Worm (Caenorhabditis elegans) whole organism, L1 larva: ENCODE results near the gene vig-1.

Experiments used
- C04F5.9 ChIP-seq: sonication (generic microtip); optimal IDR thresholded peaks from 2 replicates; lab custom pipeline; 2016; ENCODE audit warnings: missing genetic modification characterization, missing compliant biosample characterization
- C16A3.4 ChIP-seq: fragments of 150-350 bp; optimal IDR thresholded peaks from 2 replicates; lab custom pipeline; 2014; ENCODE audit warnings: missing biosample characterization, missing genetic modification characterization
- C34B4.2 ChIP-seq: sonication (generic microtip); optimal IDR thresholded peaks from 2 replicates; lab custom pipeline; 2017; ENCODE audit warnings: mild to moderate bottlenecking, missing genetic modification characterization, missing compliant biosample characterization
- F16B12.6 ChIP-seq: fragments of 150-350 bp; optimal IDR thresholded peaks from 2 replicates; lab custom pipeline; 2014; ENCODE audit warnings: missing biosample characterization, missing genetic modification characterization
- aha-1 ChIP-seq: fragments of 150-350 bp; optimal IDR thresholded peaks from 2 replicates; lab custom pipeline; 2014; ENCODE audit warnings: missing biosample characterization, missing genetic modification characterization
- alr-1 ChIP-seq: fragments of 200-800 bp; sonication (Bioruptor generic); optimal IDR thresholded peaks from 2 replicates; lab custom pipeline; 2018; ENCODE audit warnings: borderline replicate concordance, mild to moderate bottlenecking, missing genetic modification characterization, missing compliant biosample characterization
- aly-2 ChIP-seq: fragments of 150-350 bp; optimal IDR thresholded peaks from 2 replicates; lab custom pipeline; 2014; ENCODE audit warnings: missing biosample characterization, missing genetic modification characterization
- ama-1 ChIP-seq: fragments of 150-350 bp; optimal IDR thresholded peaks from 2 replicates; lab custom pipeline; 2014
- ceh-82 ChIP-seq, 3 experiments: fragments of 150-350 bp in 1 of 3; sonication (generic microtip) in 2 of 3; optimal IDR thresholded peaks; 2 replicates each; lab custom pipeline; 2014 to 2017; ENCODE audit warnings: missing biosample characterization in 3 of 3, missing genetic modification characterization in 3 of 3
- ceh-88 ChIP-seq: fragments of 200-800 bp; sonication (Bioruptor generic); IDR thresholded peaks from 2 replicates; pipeline ENCODE4 v1.3.6; 2022; ENCODE audit warnings: missing genetic modification characterization, missing compliant biosample characterization
- ceh-90 ChIP-seq: sonication (generic microtip); optimal IDR thresholded peaks from 2 replicates; lab custom pipeline; 2016; ENCODE audit warnings: missing genetic modification characterization, missing compliant biosample characterization
- dpl-1 ChIP-seq, 3 experiments: fragments of 150-350 bp in 2 of 3; sonication (generic microtip) in 1 of 3; optimal IDR thresholded peaks; 2 replicates each; lab custom pipeline; 2014 to 2017; ENCODE audit warnings: missing biosample characterization in 3 of 3, missing genetic modification characterization in 3 of 3, missing genetic modification reagents in 3 of 3
- efl-1 ChIP-seq, 4 experiments: fragments of 150-350 bp; optimal IDR thresholded peaks in 3 of 4; peaks in 1 of 4; 1 replicate in 1 of 4; 2 replicates in 3 of 4; lab custom pipeline; 2014; ENCODE audit warnings: missing biosample characterization in 2 of 4, missing genetic modification characterization in 2 of 4, missing genetic modification reagents in 2 of 4
- efl-3 ChIP-seq: fragments of 200-800 bp; sonication (Bioruptor generic); optimal IDR thresholded peaks from 2 replicates; lab custom pipeline; 2018; ENCODE audit warnings: mild to moderate bottlenecking, missing genetic modification characterization, missing compliant biosample characterization
- egl-13 ChIP-seq: sonication (generic microtip); optimal IDR thresholded peaks from 2 replicates; lab custom pipeline; 2016; ENCODE audit warnings: missing genotype, missing genetic modification reagents, missing genetic modification characterization, missing compliant biosample characterization
- elt-2 ChIP-seq: sonication (generic microtip); optimal IDR thresholded peaks from 2 replicates; lab custom pipeline; 2016; ENCODE audit warnings: missing genetic modification characterization, mild to moderate bottlenecking, inconsistent platforms, missing compliant biosample characterization, missing genetic modification reagents
- elt-3 ChIP-seq, 6 experiments: fragments of 150-350 bp in 1 of 6; sonication (generic microtip); optimal IDR thresholded peaks; 2 replicates each; lab custom pipeline; 2017 to 2018; ENCODE audit warnings: missing biosample characterization in 6 of 6, missing genetic modification characterization in 6 of 6, inconsistent platforms in 1 of 6
- ets-5 ChIP-seq: fragments of 200-800 bp; sonication (Bioruptor generic); IDR thresholded peaks from 2 replicates; pipeline ENCODE4 v1.3.6; 2022; ENCODE audit warnings: missing genetic modification characterization, missing compliant biosample characterization
- fos-1 ChIP-seq: fragments of 150-350 bp; optimal IDR thresholded peaks from 2 replicates; lab custom pipeline; 2014; ENCODE audit warnings: missing biosample characterization, missing genetic modification characterization
- grh-1 ChIP-seq: fragments of 200-800 bp; sonication (Bioruptor generic); IDR thresholded peaks from 2 replicates; pipeline ENCODE4 v1.3.6; 2022; ENCODE audit warnings: missing genetic modification reagents, missing genetic modification characterization, missing compliant biosample characterization
- isw-1 ChIP-seq: fragments of 200-800 bp; sonication (Bioruptor generic); IDR thresholded peaks from 2 replicates; pipeline ENCODE4 v1.3.6; 2022; ENCODE audit warnings: missing genetic modification characterization, missing compliant biosample characterization
- jun-1 ChIP-seq: fragments of 150-350 bp; optimal IDR thresholded peaks from 2 replicates; lab custom pipeline; 2014; ENCODE audit warnings: missing biosample characterization, missing genetic modification reagents, missing genetic modification characterization
- lin-13 ChIP-seq: fragments of 150-350 bp; optimal IDR thresholded peaks from 2 replicates; lab custom pipeline; 2014; ENCODE audit warnings: missing biosample characterization, missing genetic modification reagents, missing genetic modification characterization
- lin-14 ChIP-seq: fragments of 200-800 bp; sonication (Bioruptor generic); optimal IDR thresholded peaks from 2 replicates; lab custom pipeline; 2018; ENCODE audit warnings: mild to moderate bottlenecking, missing genetic modification characterization, moderate library complexity, missing compliant biosample characterization
- lin-15B ChIP-seq: fragments of 150-350 bp; sonication (generic microtip); optimal IDR thresholded peaks from 3 replicates; lab custom pipeline; 2014; ENCODE audit warnings: missing biosample characterization, missing genetic modification characterization
- lin-35 ChIP-seq, 2 experiments: fragments of 150-350 bp; optimal IDR thresholded peaks; 2 replicates each; lab custom pipeline; 2014; ENCODE audit warnings: missing biosample characterization in 2 of 2, missing genetic modification characterization in 2 of 2, missing genetic modification reagents in 2 of 2
- lir-3 ChIP-seq: sonication (generic microtip); optimal IDR thresholded peaks from 2 replicates; lab custom pipeline; 2016; ENCODE audit warnings: mild to moderate bottlenecking, missing genetic modification characterization, moderate library complexity, missing compliant biosample characterization; ENCODE audit not compliant: poor library complexity
- lsy-2 ChIP-seq, 2 experiments: fragments of 150-350 bp; optimal IDR thresholded peaks; 2 replicates each; lab custom pipeline; 2014; ENCODE audit warnings: missing biosample characterization in 2 of 2, missing genetic modification characterization in 2 of 2
- mab-9 ChIP-seq: fragments of 200-800 bp; sonication (Bioruptor generic); IDR thresholded peaks from 2 replicates; pipeline ENCODE4 v1.3.6; 2022; ENCODE audit warnings: missing genetic modification reagents, missing genetic modification characterization, missing compliant biosample characterization
- mdl-1 ChIP-seq, 2 experiments: fragments of 150-350 bp; optimal IDR thresholded peaks; 2 replicates each; lab custom pipeline; 2014 to 2017; ENCODE audit warnings: missing biosample characterization in 2 of 2, missing genetic modification characterization in 2 of 2, inconsistent platforms in 1 of 2
- mef-2 ChIP-seq: fragments of 150-350 bp; optimal IDR thresholded peaks from 2 replicates; lab custom pipeline; 2014; ENCODE audit warnings: missing biosample characterization, missing genetic modification characterization
- nhr-20 ChIP-seq: sonication (generic microtip); optimal IDR thresholded peaks from 2 replicates; lab custom pipeline; 2016; ENCODE audit warnings: mild to moderate bottlenecking, missing genetic modification characterization, missing compliant biosample characterization
- nhr-237 ChIP-seq: fragments of 150-350 bp; optimal IDR thresholded peaks from 2 replicates; lab custom pipeline; 2014; ENCODE audit warnings: missing biosample characterization, missing genetic modification characterization
- nhr-28 ChIP-seq: fragments of 150-350 bp; optimal IDR thresholded peaks from 2 replicates; lab custom pipeline; 2014; ENCODE audit warnings: missing biosample characterization, missing genetic modification characterization
- nhr-47 ChIP-seq: sonication (generic microtip); optimal IDR thresholded peaks from 2 replicates; lab custom pipeline; 2016; ENCODE audit warnings: mild to moderate bottlenecking, missing genetic modification characterization, moderate library complexity, missing compliant biosample characterization
- nhr-71 ChIP-seq: sonication (generic microtip); optimal IDR thresholded peaks from 2 replicates; lab custom pipeline; 2016; ENCODE audit warnings: mild to moderate bottlenecking, missing genetic modification characterization, moderate library complexity, missing compliant biosample characterization
- nhr-76 ChIP-seq: sonication (generic microtip); optimal IDR thresholded peaks from 2 replicates; lab custom pipeline; 2017; ENCODE audit warnings: missing biosample characterization, missing genetic modification characterization
- nhr-90 ChIP-seq: sonication (generic microtip); optimal IDR thresholded peaks from 2 replicates; lab custom pipeline; 2016; ENCODE audit warnings: mild to moderate bottlenecking, missing genetic modification characterization, missing compliant biosample characterization; ENCODE audit not compliant: poor library complexity
- pag-3 ChIP-seq: sonication (generic microtip); optimal IDR thresholded peaks from 2 replicates; lab custom pipeline; 2017; ENCODE audit warnings: missing genetic modification characterization, mild to moderate bottlenecking, missing compliant biosample characterization, antibody characterized with exemption, borderline replicate concordance; ENCODE audit not compliant: insufficient read depth
- pax-3 ChIP-seq: fragments of 200-800 bp; sonication (Bioruptor generic); optimal IDR thresholded peaks from 2 replicates; lab custom pipeline; 2018; ENCODE audit warnings: mild to moderate bottlenecking, missing genetic modification characterization, moderate library complexity, missing compliant biosample characterization
- rnt-1 ChIP-seq: sonication (generic microtip); optimal IDR thresholded peaks from 2 replicates; lab custom pipeline; 2016; ENCODE audit warnings: mild to moderate bottlenecking, missing genetic modification characterization, moderate library complexity, missing compliant biosample characterization
- snpc-4 ChIP-seq: fragments of 150-350 bp; optimal IDR thresholded peaks from 2 replicates; lab custom pipeline; 2014; ENCODE audit warnings: missing biosample characterization, missing genetic modification characterization
- snu-23 ChIP-seq: sonication (generic microtip); optimal IDR thresholded peaks from 2 replicates; lab custom pipeline; 2016; ENCODE audit warnings: missing genetic modification characterization, missing compliant biosample characterization
- sox-4 ChIP-seq: sonication (generic microtip); optimal IDR thresholded peaks from 2 replicates; lab custom pipeline; 2016; ENCODE audit warnings: missing genetic modification characterization, missing compliant biosample characterization
- sup-37 ChIP-seq: fragments of 200-800 bp; sonication (Bioruptor generic); optimal IDR thresholded peaks from 2 replicates; lab custom pipeline; 2018; ENCODE audit warnings: mild to moderate bottlenecking, missing genetic modification characterization, missing compliant biosample characterization
- tbx-2 ChIP-seq: sonication (generic microtip); optimal IDR thresholded peaks from 2 replicates; lab custom pipeline; 2016; ENCODE audit warnings: missing genetic modification characterization, missing compliant biosample characterization
- unc-130 ChIP-seq: fragments of 150-350 bp; optimal IDR thresholded peaks from 2 replicates; lab custom pipeline; 2017; ENCODE audit warnings: missing biosample characterization, missing genetic modification characterization, inconsistent platforms
- unc-62 ChIP-seq: fragments of 150-350 bp; optimal IDR thresholded peaks from 2 replicates; lab custom pipeline; 2014; ENCODE audit warnings: missing biosample characterization, missing genetic modification reagents, missing genetic modification characterization
- unc-86 ChIP-seq: sonication (generic microtip); optimal IDR thresholded peaks from 2 replicates; lab custom pipeline; 2016; ENCODE audit warnings: missing genetic modification characterization, missing compliant biosample characterization
- xbp-1 ChIP-seq: sonication (generic microtip); optimal IDR thresholded peaks from 2 replicates; lab custom pipeline; 2016; ENCODE audit warnings: missing genetic modification characterization, missing compliant biosample characterization
- zag-1 ChIP-seq: fragments of 150-350 bp; optimal IDR thresholded peaks from 2 replicates; lab custom pipeline; 2014; ENCODE audit warnings: missing biosample characterization, missing genetic modification characterization
- ztf-11 ChIP-seq, 2 experiments: sonication (generic microtip); optimal IDR thresholded peaks; 2 replicates each; lab custom pipeline; 2016 to 2017; ENCODE audit warnings: missing genetic modification characterization in 2 of 2, missing biosample characterization in 1 of 2, missing compliant biosample characterization in 1 of 2

vig-1 gene

ce11 chrII:1320412-1320811 is 425 bp upstream of the vig-1 start (continued):
- peak; percentile 94 for TF ChIP-seq isw-1 (GFP tag; lab: Robert Waterston, UW)
- peak; percentile 67 for TF ChIP-seq efl-3 (GFP tag; lab: Kevin White, UChicago)
- TF ChIP-seq lin-14 (GFP tag; lab: Kevin White, UChicago), result peak; percentile 96
- no peak for TF ChIP-seq pag-3 (tag; lab: Kevin White, UChicago)
- peak; percentile 68 for TF ChIP-seq mef-2 (tag; lab: Kevin White, UChicago)
- peak; percentile 97 for TF ChIP-seq grh-1 (GFP tag; lab: Robert Waterston, UW)
- no peak for TF ChIP-seq ets-5 (GFP tag; lab: Robert Waterston, UW)
- TF ChIP-seq nhr-71 (tag; lab: Kevin White, UChicago), result peak; percentile 98
- peak; percentile 98 for TF ChIP-seq lin-13 (GFP tag; lab: Kevin White, UChicago)
- peak; percentile 78 for TF ChIP-seq lir-3 (tag; lab: Kevin White, UChicago)
- TF ChIP-seq ceh-90 (tag; lab: Kevin White, UChicago), result no peak
- TF ChIP-seq lsy-2 (tag; optimal IDR thresholded peaks at IDR 0.05; lab: Kevin White, UChicago), result peak; percentile 95 to 97
- TF ChIP-seq nhr-76 (tag; lab: Kevin White, UChicago), result no peak
- TF ChIP-seq nhr-237 (tag; lab: Kevin White, UChicago), result peak; percentile 84
- TF ChIP-seq sox-4 (tag; lab: Kevin White, UChicago), result peak; percentile 75
- TF ChIP-seq jun-1 (tag; lab: Kevin White, UChicago), result peak; percentile 93
- peak; percentile 72 for TF ChIP-seq ama-1 (lab: Kevin White, UChicago)
- peak; percentile 96 for TF ChIP-seq lin-15B (tag; lab: Kevin White, UChicago)
- peak; percentile 80 for TF ChIP-seq snpc-4 (tag; lab: Kevin White, UChicago)
- TF ChIP-seq unc-86 (tag; lab: Kevin White, UChicago), result peak; percentile 93
- TF ChIP-seq unc-130, result peak; percentile 91
- peak; percentile 23 to 90 for TF ChIP-seq ztf-11 (tag; optimal IDR thresholded peaks at IDR 0.05; lab: Kevin White, UChicago)
- no peak for TF ChIP-seq unc-62 (GFP tag; lab: Kevin White, UChicago)
- no peak for TF ChIP-seq zag-1 (tag; lab: Kevin White, UChicago)
- TF ChIP-seq nhr-28 (tag; lab: Kevin White, UChicago), result no peak
- TF ChIP-seq mab-9 (GFP tag; lab: Robert Waterston, UW), result peak; percentile 90
- peak; percentile 98 for TF ChIP-seq rnt-1 (tag; lab: Kevin White, UChicago)
- TF ChIP-seq elt-2, result peak; percentile 91
- TF ChIP-seq mdl-1 (tag; optimal IDR thresholded peaks at IDR 0.05; lab: Kevin White, UChicago), result peak in 1 of 2 experiments; percentile 92
- TF ChIP-seq aha-1 (tag; lab: Kevin White, UChicago), result peak; percentile 80
- TF ChIP-seq nhr-20, result peak; percentile 96
- peak; percentile 97 for TF ChIP-seq nhr-90 (tag; lab: Kevin White, UChicago)
- peak; percentile 84 for TF ChIP-seq ceh-88 (GFP tag; lab: Robert Waterston, UW)
- TF ChIP-seq aly-2 (tag; lab: Kevin White, UChicago), result peak; percentile 84
- peak; percentile 97 for TF ChIP-seq nhr-47
- peak; percentile 65 for TF ChIP-seq F16B12.6 (tag; lab: Kevin White, UChicago)
- TF ChIP-seq efl-1 (optimal IDR thresholded peaks at IDR 0.05; lab: Kevin White, UChicago), result peak; percentile 96 to 99
- peak; percentile 99 to 100 for TF ChIP-seq efl-1 (GFP tag; optimal IDR thresholded peaks at IDR 0.05 in 1 of 2; lab: Kevin White, UChicago)
- TF ChIP-seq snu-23 (GFP tag; lab: Kevin White, UChicago), result peak; percentile 97
- peak; percentile 86 for TF ChIP-seq sup-37
- TF ChIP-seq dpl-1 (GFP tag; optimal IDR thresholded peaks at IDR 0.05; lab: Kevin White, UChicago), result peak; percentile 98 to 99 (median 99)
- TF ChIP-seq C34B4.2 (tag; lab: Kevin White, UChicago), result peak; percentile 44
- peak; percentile 82 for TF ChIP-seq egl-13 (tag; lab: Kevin White, UChicago)
- peak; percentile 94 for TF ChIP-seq tbx-2
- peak; percentile 89 for TF ChIP-seq fos-1 (tag; lab: Kevin White, UChicago)
- peak; percentile 98 for TF ChIP-seq C16A3.4
- no peak for TF ChIP-seq alr-1
- TF ChIP-seq ceh-82 (tag; optimal IDR thresholded peaks at IDR 0.05; lab: Kevin White, UChicago), result peak; percentile 96 to 98 (median 97)
- peak; percentile 84 for TF ChIP-seq C04F5.9
- peak; percentile 96 for TF ChIP-seq xbp-1 (tag; lab: Kevin White, UChicago)
- TF ChIP-seq lin-35 (GFP tag; optimal IDR thresholded peaks at IDR 0.05; lab: Kevin White, UChicago), result peak; percentile 99
- peak; percentile 92 for TF ChIP-seq pax-3 (tag; lab: Kevin White, UChicago)
- peak; percentile 87 to 96 (median 96) for TF ChIP-seq elt-3 (tag; optimal IDR thresholded peaks at IDR 0.05; lab: Kevin White, UChicago)
